Fruit fly (Drosophila melanogaster) whole organism, embryonic: Measurements from ENCODE around the gene CG12880.

Experiments
- Antp ChIP-seq: fragments of 200-800 bp; sonication (Bioruptor generic); optimal IDR thresholded peaks from 3 replicates; lab custom pipeline; 2016; ENCODE audit warnings: missing biosample characterization, missing genetic modification characterization
- Awh ChIP-seq: fragments of 200-800 bp; sonication (Bioruptor generic); IDR thresholded peaks from 2 replicates; pipeline ENCODE4, ENCODE4 v1.3.6; 2022; ENCODE audit warnings: missing biosample characterization, missing genetic modification characterization
- B-H1 ChIP-seq: fragments of 200-800 bp; sonication (Bioruptor generic); IDR thresholded peaks from 3 replicates; pipeline ENCODE4 v1.3.6; 2022; ENCODE audit warnings: missing biosample characterization, missing genetic modification characterization
- CG10366 ChIP-seq: fragments of 200-800 bp; sonication (Bioruptor generic); IDR thresholded peaks from 2 replicates; pipeline ENCODE4 v1.3.6; 2022; ENCODE audit warnings: missing biosample characterization, missing genetic modification characterization
- CG11093 ChIP-seq: fragments of 200-800 bp; sonication (Bioruptor generic); IDR thresholded peaks from 3 replicates; pipeline ENCODE4 v1.3.6; 2022; ENCODE audit warnings: missing biosample characterization, missing genetic modification characterization
- CG14441 ChIP-seq: fragments of 200-800 bp; sonication (Bioruptor generic); IDR thresholded peaks from 2 replicates; pipeline ENCODE4 v1.3.6; 2022; ENCODE audit warnings: missing biosample characterization, missing genetic modification characterization
- CG1647 ChIP-seq: fragments of 200-800 bp; sonication (Bioruptor generic); optimal IDR thresholded peaks from 3 replicates; lab custom pipeline; 2016; ENCODE audit warnings: missing biosample characterization, missing genetic modification characterization
- CG16813 ChIP-seq: fragments of 200-800 bp; sonication (Bioruptor generic); IDR thresholded peaks from 3 replicates; pipeline ENCODE4 v1.3.6; 2022; ENCODE audit warnings: missing biosample characterization, missing genetic modification characterization; ENCODE audit not compliant: partially characterized antibody
- CG17912 ChIP-seq: fragments of 200-800 bp; sonication (Bioruptor generic); optimal IDR thresholded peaks from 2 replicates; lab custom pipeline; 2018; ENCODE audit warnings: missing biosample characterization, mild to moderate bottlenecking, missing genetic modification characterization
- CG18476 ChIP-seq: fragments of 200-800 bp; sonication (Bioruptor generic); optimal IDR thresholded peaks from 2 replicates; lab custom pipeline; 2016; ENCODE audit warnings: missing biosample characterization, mild to moderate bottlenecking, missing genetic modification characterization
- CG18599 ChIP-seq: fragments of 200-800 bp; sonication (Bioruptor generic); optimal IDR thresholded peaks from 3 replicates; lab custom pipeline; 2017; ENCODE audit warnings: missing biosample characterization, missing genetic modification characterization, mild to moderate bottlenecking, moderate library complexity, missing genetic modification reagents
- CG2199 ChIP-seq: fragments of 200-800 bp; sonication (Bioruptor generic); IDR thresholded peaks from 3 replicates; pipeline ENCODE4 v1.3.6; 2022; ENCODE audit warnings: missing biosample characterization, missing genetic modification characterization
- CG30403 ChIP-seq: fragments of 200-800 bp; sonication (Bioruptor generic); optimal IDR thresholded peaks from 3 replicates; lab custom pipeline; 2016; ENCODE audit warnings: missing biosample characterization, missing genetic modification characterization
- CG32532 ChIP-seq: fragments of 200-800 bp; sonication (Bioruptor generic); IDR thresholded peaks from 2 replicates; pipeline ENCODE4 v1.3.6; 2022; ENCODE audit warnings: missing biosample characterization, missing genetic modification characterization
- CG4424 ChIP-seq: fragments of 200-800 bp; sonication (Bioruptor generic); optimal IDR thresholded peaks from 3 replicates; lab custom pipeline; 2016; ENCODE audit warnings: missing biosample characterization, missing genetic modification characterization
- CG4854 ChIP-seq: fragments of 200-800 bp; sonication (Bioruptor generic); optimal IDR thresholded peaks from 2 replicates; lab custom pipeline; 2016; ENCODE audit warnings: missing biosample characterization, missing genetic modification characterization, inconsistent platforms
- CG5245 ChIP-seq: fragments of 200-800 bp; sonication (Bioruptor generic); optimal IDR thresholded peaks from 3 replicates; lab custom pipeline; 2016; ENCODE audit warnings: missing biosample characterization, missing genetic modification characterization
- CG6813 ChIP-seq: fragments of 200-800 bp; sonication (Bioruptor generic); optimal IDR thresholded peaks from 2 replicates; lab custom pipeline; 2017; ENCODE audit warnings: missing biosample characterization, missing genetic modification characterization, mild to moderate bottlenecking, moderate library complexity, missing genetic modification reagents
- CG8290 ChIP-seq, 3 experiments: fragments of 200-800 bp; sonication (Bioruptor generic); optimal IDR thresholded peaks; 2 replicates each; lab custom pipeline; 2016 to 2019; ENCODE audit warnings: missing biosample characterization in 3 of 3, missing genetic modification characterization in 3 of 3, mild to moderate bottlenecking in 2 of 3, moderate library complexity in 1 of 3
- D19B ChIP-seq: fragments of 200-800 bp; sonication (Bioruptor generic); optimal IDR thresholded peaks from 2 replicates; lab custom pipeline; 2017; ENCODE audit warnings: missing biosample characterization, mild to moderate bottlenecking, missing genetic modification characterization
- Dek ChIP-seq: fragments of 200-800 bp; sonication (Bioruptor generic); optimal IDR thresholded peaks from 3 replicates; lab custom pipeline; 2019; ENCODE audit warnings: missing biosample characterization, mild to moderate bottlenecking, missing genetic modification characterization, moderate library complexity
- E2f2 ChIP-seq: fragments of 200-800 bp; sonication (Bioruptor generic); IDR thresholded peaks from 2 replicates; pipeline ENCODE4 v1.3.6; 2022; ENCODE audit warnings: missing biosample characterization, missing genetic modification characterization
- Ets97D ChIP-seq: fragments of 200-800 bp; sonication (Bioruptor generic); optimal IDR thresholded peaks from 3 replicates; lab custom pipeline; 2016; ENCODE audit warnings: missing biosample characterization, missing genetic modification characterization
- Med ChIP-seq: fragments of 200-800 bp; sonication (Bioruptor generic); peaks from one replicate; lab custom pipeline; 2016; ENCODE audit warnings: missing biosample characterization, missing genetic modification characterization, mild to moderate bottlenecking, inconsistent platforms, moderate library complexity
- NFAT ChIP-seq: fragments of 200-800 bp; sonication (Bioruptor generic); IDR thresholded peaks from 2 replicates; pipeline ENCODE4 v1.3.6; 2022; ENCODE audit warnings: missing biosample characterization, missing genetic modification characterization
- NK7.1 ChIP-seq: fragments of 200-800 bp; sonication (Bioruptor generic); optimal IDR thresholded peaks from 3 replicates; lab custom pipeline; 2016; ENCODE audit warnings: missing biosample characterization, missing genetic modification characterization
- Nf-YC ChIP-seq: fragments of 200-800 bp; optimal IDR thresholded peaks from 3 replicates; lab custom pipeline; 2019; ENCODE audit warnings: missing biosample characterization, mild to moderate bottlenecking, missing genetic modification characterization, moderate library complexity
- PHDP ChIP-seq: fragments of 200-800 bp; sonication (Bioruptor generic); optimal IDR thresholded peaks from 3 replicates; lab custom pipeline; 2018; ENCODE audit warnings: missing biosample characterization, mild to moderate bottlenecking, missing genetic modification characterization, moderate library complexity
- Scr ChIP-seq: fragments of 200-800 bp; sonication (Bioruptor generic); IDR thresholded peaks from 2 replicates; pipeline ENCODE4 v1.3.6; 2022; ENCODE audit warnings: missing biosample characterization, missing genetic modification characterization; ENCODE audit not compliant: partially characterized antibody
- Sry-β ChIP-seq: fragments of 200-800 bp; sonication (Bioruptor generic); optimal IDR thresholded peaks from 2 replicates; lab custom pipeline; 2018; ENCODE audit warnings: missing biosample characterization, mild to moderate bottlenecking, missing genetic modification characterization, moderate library complexity
- Stat92E ChIP-seq, 3 experiments: fragments of >200 bp in 2 of 3; fragments of 200-800 bp in 1 of 3; sonication (Bioruptor generic) in 1 of 3; optimal IDR thresholded peaks; 2 replicates each; lab custom pipeline; 2017 to 2019; ENCODE audit warnings: missing biosample characterization in 3 of 3, missing genetic modification characterization in 3 of 3, mild to moderate bottlenecking in 1 of 3, moderate library complexity in 1 of 3
- Taf1 ChIP-seq: fragments of 200-800 bp; sonication (Bioruptor generic); IDR thresholded peaks from 2 replicates; pipeline ENCODE4 v1.3.6; 2022; ENCODE audit warnings: missing biosample characterization, missing genetic modification characterization
- Tbp ChIP-seq: fragments of >200 bp; optimal IDR thresholded peaks from 2 replicates; lab custom pipeline; 2018; ENCODE audit warnings: missing biosample characterization, missing genetic modification characterization
- Vsx1 ChIP-seq: fragments of 200-800 bp; sonication (Bioruptor generic); optimal IDR thresholded peaks from 2 replicates; lab custom pipeline; 2017; ENCODE audit warnings: missing biosample characterization, mild to moderate bottlenecking, missing genetic modification characterization, missing genetic modification reagents
- abd-A ChIP-seq: fragments of 200-800 bp; sonication (Bioruptor generic); optimal IDR thresholded peaks from 3 replicates; lab custom pipeline; 2019; ENCODE audit warnings: missing biosample characterization, mild to moderate bottlenecking, missing genetic modification characterization, moderate library complexity
- da ChIP-seq: fragments of 200-800 bp; sonication (Bioruptor generic); optimal IDR thresholded peaks from 2 replicates; lab custom pipeline; 2016; ENCODE audit warnings: missing biosample characterization, missing genetic modification characterization
- eve ChIP-seq, 2 experiments: fragments of >200 bp; optimal IDR thresholded peaks; 2 replicates each; lab custom pipeline; 2017; ENCODE audit warnings: missing biosample characterization in 2 of 2, missing genetic modification characterization in 2 of 2
- fd96Cb ChIP-seq: fragments of 200-800 bp; sonication (Bioruptor generic); optimal IDR thresholded peaks from 2 replicates; lab custom pipeline; 2018; ENCODE audit warnings: missing biosample characterization, mild to moderate bottlenecking, missing genetic modification characterization, moderate library complexity
- grau ChIP-seq: fragments of 200-800 bp; optimal IDR thresholded peaks from 3 replicates; lab custom pipeline; 2019; ENCODE audit warnings: missing biosample characterization, mild to moderate bottlenecking, missing genetic modification characterization, moderate library complexity
- jing ChIP-seq: fragments of 200-800 bp; sonication (Bioruptor generic); optimal IDR thresholded peaks from 2 replicates; lab custom pipeline; 2018; ENCODE audit warnings: missing biosample characterization, mild to moderate bottlenecking, missing genetic modification characterization
- lola ChIP-seq, 3 experiments: fragments of >200 bp in 2 of 3; fragments of 200-800 bp in 1 of 3; sonication (Bioruptor generic) in 1 of 3; optimal IDR thresholded peaks; 2 replicates each; lab custom pipeline; 2017 to 2019; ENCODE audit warnings: missing biosample characterization in 3 of 3, missing genetic modification characterization in 3 of 3, mild to moderate bottlenecking in 1 of 3, moderate library complexity in 1 of 3
- mld ChIP-seq: fragments of 200-800 bp; sonication (Bioruptor generic); IDR thresholded peaks from 3 replicates; pipeline ENCODE4 v1.3.6; 2022; ENCODE audit warnings: missing biosample characterization, missing genetic modification characterization; ENCODE audit not compliant: partially characterized antibody
- onecut ChIP-seq: fragments of 200-800 bp; sonication (Bioruptor generic); IDR thresholded peaks from 2 replicates; pipeline ENCODE4 v1.3.6; 2022; ENCODE audit warnings: missing biosample characterization, missing genetic modification characterization
- pnt ChIP-seq: fragments of 200-800 bp; sonication (Bioruptor generic); optimal IDR thresholded peaks from 3 replicates; lab custom pipeline; 2016; ENCODE audit warnings: missing biosample characterization, missing genetic modification characterization
- row ChIP-seq: fragments of 200-800 bp; sonication (Bioruptor generic); IDR thresholded peaks from 3 replicates; pipeline ENCODE4 v1.3.6; 2022; ENCODE audit warnings: missing biosample characterization, missing genetic modification characterization
- schlank ChIP-seq: fragments of 200-800 bp; sonication (Bioruptor generic); optimal IDR thresholded peaks from 2 replicates; lab custom pipeline; 2018; ENCODE audit warnings: missing biosample characterization, mild to moderate bottlenecking, missing genetic modification characterization
- scrt ChIP-seq: fragments of 200-800 bp; sonication (Bioruptor generic); optimal IDR thresholded peaks from 2 replicates; lab custom pipeline; 2018; ENCODE audit warnings: missing biosample characterization, mild to moderate bottlenecking, missing genetic modification characterization, moderate library complexity
- sr ChIP-seq: fragments of 200-800 bp; sonication (Bioruptor generic); IDR thresholded peaks from 3 replicates; pipeline ENCODE4 v1.3.6; 2022; ENCODE audit warnings: missing biosample characterization, missing genetic modification characterization
- zen2 ChIP-seq: fragments of 200-800 bp; sonication (Bioruptor generic); IDR thresholded peaks from 3 replicates; pipeline ENCODE4 v1.3.6; 2022; ENCODE audit warnings: missing biosample characterization, missing genetic modification characterization; ENCODE audit not compliant: partially characterized antibody
- zfh1 ChIP-seq: fragments of 200-800 bp; sonication (Bioruptor generic); IDR thresholded peaks from 3 replicates; pipeline ENCODE4 v1.3.6; 2022; ENCODE audit warnings: missing biosample characterization, missing genetic modification characterization

CG12880 gene

DNA sequence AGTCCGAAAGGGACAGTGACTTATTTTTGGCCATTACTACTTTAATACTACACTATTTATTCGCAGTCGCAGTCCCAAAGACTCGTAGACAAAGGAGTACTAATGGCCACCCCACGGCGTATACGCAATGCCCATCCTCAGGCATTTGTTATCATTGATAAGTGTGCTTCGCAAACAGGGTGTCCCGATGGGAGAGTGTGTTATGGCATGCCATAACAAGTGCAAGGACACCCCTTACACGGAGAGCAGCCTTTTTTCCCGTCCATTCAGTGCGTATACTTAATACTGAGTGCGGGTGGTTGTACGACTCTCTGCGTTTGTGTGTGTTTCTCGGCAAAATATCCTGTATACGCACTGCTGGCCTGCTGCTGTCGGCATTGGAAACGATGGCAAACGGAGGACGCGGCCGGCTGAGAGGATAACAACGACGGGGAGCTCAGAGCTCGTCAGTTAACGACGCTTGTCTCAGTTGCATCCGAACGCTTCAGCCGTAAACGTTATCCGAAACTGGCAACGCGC lies 23.7 kb upstream of the CG12880 start, which contains the start of gene unc80 (continued):
- TF ChIP-seq CG8290 (GFP tag; optimal IDR thresholded peaks at IDR 0.05; lab: Kevin White, UChicago) = no peak
- no peak for TF ChIP-seq CG8290 (tag; optimal IDR thresholded peaks at IDR 0.05; lab: Kevin White, UChicago)
- TF ChIP-seq Dek = no peak
- peak; percentile 55 for TF ChIP-seq abd-A (tag; lab: Kevin White, UChicago)
- TF ChIP-seq Taf1 (GFP tag; lab: Robert Waterston, UW) = no peak
- no peak for TF ChIP-seq Antp (GFP tag; lab: Kevin White, UChicago)
- peak; percentile 43 for TF ChIP-seq NFAT (GFP tag; lab: Robert Waterston, UW)
- no peak for TF ChIP-seq Scr (GFP tag; lab: Robert Waterston, UW)
- TF ChIP-seq CG6813 (GFP tag; lab: Kevin White, UChicago) = no peak
- TF ChIP-seq lola (GFP tag; optimal IDR thresholded peaks at IDR 0.05; lab: Kevin White, UChicago) = no peak
- TF ChIP-seq CG2199 = no peak
- TF ChIP-seq da (GFP tag; lab: Kevin White, UChicago) = no peak
- TF ChIP-seq zen2 = no peak
- no peak for TF ChIP-seq CG4424 (GFP tag; lab: Kevin White, UChicago)
- TF ChIP-seq Tbp (GFP tag; lab: Kevin White, UChicago) = no peak
- TF ChIP-seq grau (tag; lab: Kevin White, UChicago) = no peak
- peak; percentile 51; the same call in 1 of the 2 replicates for TF ChIP-seq CG32532 (GFP tag; lab: Robert Waterston, UW)
- no peak for TF ChIP-seq CG11093 (GFP tag; lab: Robert Waterston, UW)
- no peak for TF ChIP-seq Sry-β (GFP tag; lab: Kevin White, UChicago)
- peak; percentile 19 for TF ChIP-seq scrt (GFP tag; lab: Kevin White, UChicago)
- no peak for TF ChIP-seq CG14441
- no peak for TF ChIP-seq Awh (GFP tag; lab: Robert Waterston, UW)
- no peak for TF ChIP-seq fd96Cb (tag; lab: Kevin White, UChicago)
- peak; percentile 65 for TF ChIP-seq CG10366 (GFP tag; lab: Robert Waterston, UW)
- no peak for TF ChIP-seq CG4854 (GFP tag; lab: Kevin White, UChicago)
- no peak for TF ChIP-seq jing
- no peak for TF ChIP-seq CG18476
- TF ChIP-seq pnt (GFP tag; lab: Kevin White, UChicago) = no peak
- no peak for TF ChIP-seq Ets97D (GFP tag; lab: Kevin White, UChicago)
- peak; percentile 81 for TF ChIP-seq CG18599 (GFP tag; lab: Kevin White, UChicago)
- no peak for TF ChIP-seq Nf-YC (tag; lab: Kevin White, UChicago)
- TF ChIP-seq CG30403 (GFP tag; lab: Kevin White, UChicago) = no peak
- no peak for TF ChIP-seq D19B (GFP tag; lab: Kevin White, UChicago)
- no peak for TF ChIP-seq mld
- peak; percentile 43; the same call in 2 of the 3 replicates for TF ChIP-seq row
- no peak for TF ChIP-seq Vsx1 (GFP tag; lab: Kevin White, UChicago)
- TF ChIP-seq onecut (GFP tag; lab: Robert Waterston, UW) = no peak
- no peak for TF ChIP-seq CG17912 (GFP tag; lab: Kevin White, UChicago)
- TF ChIP-seq CG5245 (GFP tag; lab: Kevin White, UChicago) = no peak
- no peak for TF ChIP-seq schlank (tag; lab: Kevin White, UChicago)
- no peak for TF ChIP-seq NK7.1 (GFP tag; lab: Kevin White, UChicago)
- TF ChIP-seq eve (GFP tag; optimal IDR thresholded peaks at IDR 0.05; lab: Kevin White, UChicago) = no peak
- TF ChIP-seq PHDP (tag; lab: Kevin White, UChicago) = no peak
- TF ChIP-seq CG16813 (GFP tag; lab: Robert Waterston, UW) = no peak
- TF ChIP-seq CG1647 = no peak
- TF ChIP-seq Stat92E (GFP tag; optimal IDR thresholded peaks at IDR 0.05; lab: Kevin White, UChicago) = no peak
- TF ChIP-seq zfh1 (GFP tag; lab: Robert Waterston, UW) = no peak
- no peak for TF ChIP-seq E2f2 (GFP tag; lab: Robert Waterston, UW)
- TF ChIP-seq sr (GFP tag; lab: Robert Waterston, UW) = no peak
- peak; percentile 86 for TF ChIP-seq Med (GFP tag; lab: Kevin White, UChicago)
- TF ChIP-seq B-H1 (GFP tag; lab: Robert Waterston, UW) = no peak
